Worm (Caenorhabditis elegans): Measurements from ENCODE around the gene M163.9.

- TF ChIP-seq dve-1 (tag; optimal IDR thresholded peaks at IDR 0.05) = no peak
- no peak for TF ChIP-seq syd-9 (tag; optimal IDR thresholded peaks at IDR 0.05)
- TF ChIP-seq fkh-10 (GFP tag; optimal IDR thresholded peaks at IDR 0.05) = no peak
- TF ChIP-seq pqm-1 (tag; optimal IDR thresholded peaks at IDR 0.05) = no peak
- no peak for TF ChIP-seq nfya-1 (tag; optimal IDR thresholded peaks at IDR 0.05)
- no peak for TF ChIP-seq C08G9.2 (tag; optimal IDR thresholded peaks at IDR 0.05)
These were observed 15.6 kb upstream of the M163.9 start, which contains the start of gene F23D12.7 for ce11 chrX:14453735-14454134.

Data from whole organism, late embryonic.